Worm (Caenorhabditis elegans): Measurements from ENCODE around the gene prdx-2.

DNA sequence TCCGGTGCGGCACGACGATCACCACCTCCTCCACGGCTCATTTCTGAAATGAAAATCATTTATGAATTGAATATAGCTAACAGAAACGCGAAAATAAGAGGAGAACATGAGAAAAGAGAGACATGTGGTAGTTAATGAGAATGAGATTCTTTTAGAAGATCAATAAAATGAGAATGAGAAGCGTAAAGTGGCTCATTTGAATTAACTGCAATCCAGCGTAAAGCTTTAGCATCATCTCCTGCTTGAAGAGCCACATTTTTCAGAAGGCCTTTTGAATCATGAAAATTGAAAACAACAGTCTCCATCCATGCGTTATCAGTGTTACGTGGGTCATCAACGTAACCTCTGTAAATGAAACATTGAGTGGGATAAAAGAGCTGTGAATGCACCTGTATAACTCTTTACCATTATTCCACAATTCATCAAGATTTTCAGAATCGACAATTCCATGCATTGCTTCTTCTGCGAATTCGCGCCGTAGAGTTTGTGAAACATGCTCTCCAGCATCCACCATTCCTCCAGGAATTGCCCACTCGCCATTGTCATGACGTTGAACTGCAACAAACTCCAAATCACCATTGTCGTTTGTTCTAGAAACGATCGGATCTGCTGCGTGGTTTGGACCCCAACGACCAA, 10.9 kb downstream of the prdx-2 start, which contains the start of gene rsp-4:
- TF ChIP-seq F49E8.2 (tag; optimal IDR thresholded peaks at IDR 0.05; ENCODE audit: borderline replicate concordance) (no peak), lin-13 (GFP tag; optimal IDR thresholded peaks at IDR 0.05) (no peak), lin-1 (GFP tag; IDR thresholded peaks at IDR 0.05) (no peak), snpc-4 (tag; optimal IDR thresholded peaks at IDR 0.05) (no peak), daf-16 (GFP tag; optimal IDR thresholded peaks at IDR 0.05) (no peak), daf-16 (tag; optimal IDR thresholded peaks at IDR 0.05) (no peak), ZK546.5 (tag; optimal IDR thresholded peaks at IDR 0.05) (no peak), pha-4 (GFP tag; IDR thresholded peaks at IDR 0.05) (no peak), pha-4 (tag; optimal IDR thresholded peaks at IDR 0.05) (no peak), zag-1 (tag; optimal IDR thresholded peaks at IDR 0.05) (no peak), lin-39 (tag; optimal IDR thresholded peaks at IDR 0.05) (no peak), unc-39 (tag; optimal IDR thresholded peaks at IDR 0.05) (no peak), unc-62 (GFP tag; optimal IDR thresholded peaks at IDR 0.05 in 1 of 2) (no peak), unc-62 (tag; optimal IDR thresholded peaks at IDR 0.05) (no peak), mep-1 (tag; optimal IDR thresholded peaks at IDR 0.05) (no peak), nhr-28 (tag; optimal IDR thresholded peaks at IDR 0.05) (no peak)

Measured in whole organism, L4 larva.